Worm (Caenorhabditis elegans): ENCODE results near the gene F08F1.9.

- no peak for TF ChIP-seq Y53F4B.3 (GFP tag; IDR thresholded peaks at IDR 0.05)
- TF ChIP-seq ama-1 (optimal IDR thresholded peaks at IDR 0.05): no peak
- no peak for TF ChIP-seq ama-1 (GFP tag; optimal IDR thresholded peaks at IDR 0.05)
- TF ChIP-seq rpc-1 (optimal IDR thresholded peaks at IDR 0.05): no peak
- no peak for TF ChIP-seq rpc-1 (tag; optimal IDR thresholded peaks at IDR 0.05)
- no peak for TF ChIP-seq attf-6 (GFP tag; IDR thresholded peaks at IDR 0.05)
- TF ChIP-seq K11D2.4 (GFP tag; IDR thresholded peaks at IDR 0.05): no peak
- TF ChIP-seq him-1 (tag; optimal IDR thresholded peaks at IDR 0.05): no peak
- TF ChIP-seq rcor-1 (GFP tag; IDR thresholded peaks at IDR 0.05): no peak
- TF ChIP-seq nfyb-1 (GFP tag; IDR thresholded peaks at IDR 0.05): no peak
- TF ChIP-seq F52B5.7 (tag; optimal IDR thresholded peaks at IDR 0.05): no peak
- no peak for TF ChIP-seq nfya-2 (GFP tag; IDR thresholded peaks at IDR 0.05)
- TF ChIP-seq nhr-120 (GFP tag; IDR thresholded peaks at IDR 0.05): no peak
- no peak for TF ChIP-seq lin-54 (GFP tag; optimal IDR thresholded peaks at IDR 0.05)
- no peak for TF ChIP-seq dpl-1 (GFP tag; optimal IDR thresholded peaks at IDR 0.05)
- TF ChIP-seq T07F8.4 (tag; optimal IDR thresholded peaks at IDR 0.05): no peak
Measured at ce11 chrX:8438756-8439155, 28.1 kb upstream of the F08F1.9 start.
